Worm (Caenorhabditis elegans) whole organism, young adult: ENCODE measurements around the gene zipt-15.

Experiments
- Y79H2A.3 ChIP-seq: fragments of 200-800 bp; sonication (Bioruptor generic); conservative IDR thresholded peaks from 2 replicates; pipeline ENCODE4 v1.3.6; 2022; ENCODE audit warnings: missing genetic modification reagents, missing genetic modification characterization, missing compliant biosample characterization
- ceh-58 ChIP-seq: fragments of 200-800 bp; sonication (Bioruptor generic); IDR thresholded peaks from 2 replicates; pipeline ENCODE4 v1.3.6; 2022; ENCODE audit warnings: missing genetic modification characterization, missing compliant biosample characterization
- egrh-3 ChIP-seq: fragments of 200-800 bp; sonication (Bioruptor generic); IDR thresholded peaks from 2 replicates; pipeline ENCODE4 v1.3.6; 2022; ENCODE audit warnings: missing genetic modification reagents, missing genetic modification characterization, missing compliant biosample characterization
- hrde-1 ChIP-seq: sonication (generic microtip); optimal IDR thresholded peaks from 2 replicates; lab custom pipeline; 2016; ENCODE audit warnings: missing genetic modification characterization, mild to moderate bottlenecking, missing compliant biosample characterization, moderate library complexity, missing genotype, missing genetic modification reagents, borderline replicate concordance
- snpc-4 ChIP-seq, 5 experiments: fragments of 150-350 bp in 1 of 5; sonication (generic microtip) in 4 of 5; optimal IDR thresholded peaks; 2 replicates each; lab custom pipeline; 2014 to 2018; ENCODE audit warnings: missing genetic modification characterization in 5 of 5, missing biosample characterization in 3 of 5, antibody characterized with exemption in 2 of 5, mild to moderate bottlenecking in 2 of 5, missing compliant biosample characterization in 2 of 5, missing genotype in 2 of 5, moderate library complexity in 2 of 5, missing genetic modification reagents in 1 of 5
- unc-62 ChIP-seq: fragments of 150-350 bp; optimal IDR thresholded peaks from 2 replicates; lab custom pipeline; 2014; ENCODE audit warnings: missing biosample characterization, missing genetic modification reagents, missing genetic modification characterization

- TF ChIP-seq hrde-1 (tag; lab: Kevin White, UChicago) = peak; percentile 15
- no peak for TF ChIP-seq egrh-3 (GFP tag; lab: Robert Waterston, UW)
- peak; percentile 22 for TF ChIP-seq snpc-4 (GFP tag; optimal IDR thresholded peaks at IDR 0.05; lab: Kevin White, UChicago)
- no peak for TF ChIP-seq snpc-4 (tag; optimal IDR thresholded peaks at IDR 0.05; lab: Kevin White, UChicago)
- TF ChIP-seq Y79H2A.3 (GFP tag; lab: Robert Waterston, UW) = no peak
- TF ChIP-seq unc-62 = no peak
- no peak for TF ChIP-seq ceh-58 (GFP tag; lab: Robert Waterston, UW)
Observed at ce11 chrIV:794275-794674, 30.5 kb downstream of the zipt-15 start, which contains the start of gene F56B3.4.
